Worm (Caenorhabditis elegans) whole organism, young adult: ENCODE data around the gene F47B8.10.
A peak's percentile ranks its signal among the peaks of the same experiment; 100 is the strongest.

Source experiments
- B0019.2 ChIP-seq: fragments of 200-800 bp; sonication (Bioruptor generic); conservative IDR thresholded peaks from 2 replicates; pipeline ENCODE4 v1.3.6; 2022; ENCODE audit warnings: missing genetic modification reagents, missing genetic modification characterization, missing compliant biosample characterization
- C06A6.2 ChIP-seq: fragments of 200-800 bp; sonication (Bioruptor generic); conservative IDR thresholded peaks from 2 replicates; pipeline ENCODE4 v1.3.6; 2022; ENCODE audit warnings: missing genetic modification characterization, missing compliant biosample characterization
- F33H1.4 ChIP-seq: fragments of 200-800 bp; sonication (Bioruptor generic); IDR thresholded peaks from 2 replicates; pipeline ENCODE4 v1.3.6; 2022; ENCODE audit warnings: missing genetic modification reagents, missing genetic modification characterization, missing compliant biosample characterization
- Y53G8AR.9 ChIP-seq: fragments of 200-800 bp; sonication (Bioruptor generic); conservative IDR thresholded peaks from 2 replicates; pipeline ENCODE4 v1.3.6; 2022; ENCODE audit warnings: missing genetic modification reagents, missing genetic modification characterization, missing compliant biosample characterization
- akir-1 ChIP-seq: fragments of 200-800 bp; sonication (Bioruptor generic); optimal IDR thresholded peaks from 2 replicates; lab custom pipeline; 2018; ENCODE audit warnings: mild to moderate bottlenecking, missing genetic modification characterization, moderate library complexity, missing compliant biosample characterization
- aptf-2 ChIP-seq: fragments of 200-800 bp; sonication (Bioruptor generic); conservative IDR thresholded peaks from 2 replicates; pipeline ENCODE4 v1.3.6; 2022; ENCODE audit warnings: missing genetic modification reagents, missing genetic modification characterization, missing compliant biosample characterization
- aptf-3 ChIP-seq: fragments of 200-800 bp; sonication (Bioruptor generic); IDR thresholded peaks from 2 replicates; pipeline ENCODE4 v1.3.6; 2022; ENCODE audit warnings: missing genetic modification characterization, missing compliant biosample characterization
- atf-7 ChIP-seq: sonication (generic microtip); optimal IDR thresholded peaks from 2 replicates; lab custom pipeline; 2017; ENCODE audit warnings: mild to moderate bottlenecking, missing genetic modification characterization, missing compliant biosample characterization
- bed-1 ChIP-seq: fragments of 200-800 bp; sonication (Bioruptor generic); IDR thresholded peaks from 2 replicates; pipeline ENCODE4 v1.3.6; 2022; ENCODE audit warnings: missing genetic modification reagents, missing genetic modification characterization, missing compliant biosample characterization
- ceh-100 ChIP-seq: fragments of 200-800 bp; sonication (Bioruptor generic); IDR thresholded peaks from 2 replicates; pipeline ENCODE4 v1.3.6; 2022; ENCODE audit warnings: missing genetic modification reagents, missing genetic modification characterization, missing compliant biosample characterization
- ceh-40 ChIP-seq: fragments of 200-800 bp; sonication (Bioruptor generic); IDR thresholded peaks from 2 replicates; pipeline ENCODE4 v1.3.6; 2022; ENCODE audit warnings: missing genetic modification characterization, missing compliant biosample characterization
- dpff-1 ChIP-seq: sonication (generic microtip); optimal IDR thresholded peaks from 2 replicates; lab custom pipeline; 2017; ENCODE audit warnings: mild to moderate bottlenecking, missing genetic modification characterization, missing compliant biosample characterization
- dpl-1 ChIP-seq: fragments of 150-350 bp; optimal IDR thresholded peaks from 2 replicates; lab custom pipeline; 2014; ENCODE audit warnings: missing biosample characterization, missing genetic modification reagents, missing genetic modification characterization
- efl-1 ChIP-seq: fragments of 150-350 bp; optimal IDR thresholded peaks from 2 replicates; lab custom pipeline; 2014; ENCODE audit warnings: missing biosample characterization, missing genetic modification reagents, missing genetic modification characterization
- egl-44 ChIP-seq: fragments of 200-800 bp; sonication (Bioruptor generic); IDR thresholded peaks from 2 replicates; pipeline ENCODE4 v1.3.6; 2022; ENCODE audit warnings: missing genetic modification reagents, missing genetic modification characterization, missing compliant biosample characterization
- egrh-3 ChIP-seq: fragments of 200-800 bp; sonication (Bioruptor generic); IDR thresholded peaks from 2 replicates; pipeline ENCODE4 v1.3.6; 2022; ENCODE audit warnings: missing genetic modification reagents, missing genetic modification characterization, missing compliant biosample characterization
- ekl-4 ChIP-seq: fragments of 200-800 bp; sonication (Bioruptor generic); IDR thresholded peaks from 2 replicates; pipeline ENCODE4 v1.3.6; 2022; ENCODE audit warnings: missing genetic modification reagents, missing genetic modification characterization, missing compliant biosample characterization
- gei-17 ChIP-seq: fragments of 200-800 bp; sonication (Bioruptor generic); optimal IDR thresholded peaks from 2 replicates; lab custom pipeline; 2018; ENCODE audit warnings: mild to moderate bottlenecking, missing genetic modification characterization, missing compliant biosample characterization
- hmg-1.2 ChIP-seq: fragments of 200-800 bp; sonication (Bioruptor generic); IDR thresholded peaks from 2 replicates; pipeline ENCODE4 v1.3.6; 2022; ENCODE audit warnings: missing genetic modification reagents, missing genetic modification characterization, missing compliant biosample characterization
- hsf-1 ChIP-seq: fragments of 200-800 bp; sonication (Bioruptor generic); IDR thresholded peaks from 2 replicates; pipeline ENCODE4 v1.3.6; 2022; ENCODE audit warnings: missing genetic modification reagents, missing genetic modification characterization, missing compliant biosample characterization
- let-526 ChIP-seq: fragments of 200-800 bp; sonication (Bioruptor generic); IDR thresholded peaks from 2 replicates; pipeline ENCODE4 v1.3.6; 2022; ENCODE audit warnings: missing genetic modification reagents, missing genetic modification characterization, missing compliant biosample characterization
- lin-35 ChIP-seq, 3 experiments: fragments of 150-350 bp in 2 of 3; sonication (generic microtip) in 1 of 3; optimal IDR thresholded peaks; 2 replicates each; lab custom pipeline; 2014 to 2018; ENCODE audit warnings: missing biosample characterization in 3 of 3, missing genetic modification characterization in 3 of 3, missing genetic modification reagents in 3 of 3
- lir-1 ChIP-seq: fragments of 200-800 bp; sonication (Bioruptor generic); conservative IDR thresholded peaks from 2 replicates; pipeline ENCODE4 v1.3.6; 2022; ENCODE audit warnings: missing genetic modification reagents, missing genetic modification characterization, missing compliant biosample characterization
- lsy-27 ChIP-seq: sonication (generic microtip); optimal IDR thresholded peaks from 2 replicates; lab custom pipeline; 2017; ENCODE audit warnings: missing genetic modification characterization, mild to moderate bottlenecking, missing compliant biosample characterization, antibody characterized with exemption, missing genotype, borderline replicate concordance; ENCODE audit not compliant: insufficient read depth
- madf-3 ChIP-seq: fragments of 200-800 bp; sonication (Bioruptor generic); IDR thresholded peaks from 2 replicates; pipeline ENCODE4 v1.3.6; 2022; ENCODE audit warnings: missing genetic modification reagents, missing genetic modification characterization, missing compliant biosample characterization
- madf-6 ChIP-seq: fragments of 200-800 bp; sonication (Bioruptor generic); IDR thresholded peaks from 2 replicates; pipeline ENCODE4 v1.3.6; 2022; ENCODE audit warnings: missing genetic modification reagents, missing genetic modification characterization, missing compliant biosample characterization
- madf-8 ChIP-seq: fragments of 200-800 bp; sonication (Bioruptor generic); conservative IDR thresholded peaks from 2 replicates; pipeline ENCODE4 v1.3.6; 2022; ENCODE audit warnings: missing genetic modification reagents, missing genetic modification characterization, missing compliant biosample characterization
- nhr-90 ChIP-seq: sonication (generic microtip); optimal IDR thresholded peaks from 2 replicates; lab custom pipeline; 2016; ENCODE audit warnings: missing genotype, mild to moderate bottlenecking, missing genetic modification characterization, missing compliant biosample characterization
- pbrm-1 ChIP-seq: fragments of 200-800 bp; sonication (Bioruptor generic); IDR thresholded peaks from 2 replicates; pipeline ENCODE4 v1.3.6; 2022; ENCODE audit warnings: missing genetic modification reagents, missing genetic modification characterization, missing compliant biosample characterization
- snpc-1.3 ChIP-seq: sonication (generic microtip); optimal IDR thresholded peaks from 2 replicates; lab custom pipeline; 2017; ENCODE audit warnings: missing genetic modification characterization, mild to moderate bottlenecking, missing compliant biosample characterization, antibody characterized with exemption, moderate library complexity, missing genotype, missing genetic modification reagents; ENCODE audit not compliant: insufficient read depth
- snpc-3.4 ChIP-seq: sonication (generic microtip); optimal IDR thresholded peaks from 2 replicates; lab custom pipeline; 2017; ENCODE audit warnings: missing genetic modification characterization, mild to moderate bottlenecking, missing compliant biosample characterization, antibody characterized with exemption, moderate library complexity, missing genotype, missing genetic modification reagents
- sptf-2 ChIP-seq: fragments of 200-800 bp; sonication (Bioruptor generic); optimal IDR thresholded peaks from 2 replicates; lab custom pipeline; 2018; ENCODE audit warnings: mild to moderate bottlenecking, missing genetic modification characterization, missing compliant biosample characterization
- tbp1 ChIP-seq: fragments of 200-800 bp; sonication (Bioruptor generic); optimal IDR thresholded peaks from 2 replicates; lab custom pipeline; 2018; ENCODE audit warnings: mild to moderate bottlenecking, missing genetic modification characterization, missing compliant biosample characterization
- unc-130 ChIP-seq: sonication (generic microtip); optimal IDR thresholded peaks from 2 replicates; lab custom pipeline; 2016; ENCODE audit warnings: missing genetic modification reagents, missing genetic modification characterization, missing compliant biosample characterization
- xnd-1 ChIP-seq: sonication (generic microtip); optimal IDR thresholded peaks from 2 replicates; lab custom pipeline; 2016; ENCODE audit warnings: missing genotype, missing genetic modification reagents, missing genetic modification characterization, missing compliant biosample characterization
- zfh-2 ChIP-seq: fragments of 200-800 bp; sonication (Bioruptor generic); conservative IDR thresholded peaks from 2 replicates; pipeline ENCODE4 v1.3.6; 2022; ENCODE audit warnings: missing genetic modification reagents, missing genetic modification characterization, missing compliant biosample characterization

F47B8.10 gene

DNA sequence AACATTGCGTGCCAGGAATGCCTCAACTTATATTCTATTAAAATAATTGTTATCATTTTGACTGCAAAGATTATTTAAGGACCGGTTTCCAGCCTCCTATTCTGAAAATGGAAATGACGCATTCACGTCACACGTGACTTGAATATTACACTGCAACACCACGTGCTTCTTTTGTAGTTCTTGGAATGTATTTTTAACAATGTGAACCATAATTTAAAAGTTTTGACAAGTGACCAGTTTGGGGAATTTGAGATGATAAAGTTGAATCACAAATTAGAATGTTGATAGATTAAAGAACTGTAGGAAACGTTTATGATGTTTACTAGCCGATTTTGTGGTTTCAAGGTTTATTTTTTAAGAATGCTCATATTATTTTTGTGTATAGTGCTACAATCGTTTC lies at the start of gene F47B8.10:
Gene F47B8.10, plus strand, starts transcription at position 301 of the 400 bp plus-strand sequence.
- TF ChIP-seq pbrm-1 (GFP tag; lab: Robert Waterston, UW) (no peak), hsf-1 (GFP tag; lab: Robert Waterston, UW) (no peak), lsy-27 (tag; lab: Kevin White, UChicago) (no peak), tbp1 (GFP tag; lab: Kevin White, UChicago) (no peak)

DNA sequence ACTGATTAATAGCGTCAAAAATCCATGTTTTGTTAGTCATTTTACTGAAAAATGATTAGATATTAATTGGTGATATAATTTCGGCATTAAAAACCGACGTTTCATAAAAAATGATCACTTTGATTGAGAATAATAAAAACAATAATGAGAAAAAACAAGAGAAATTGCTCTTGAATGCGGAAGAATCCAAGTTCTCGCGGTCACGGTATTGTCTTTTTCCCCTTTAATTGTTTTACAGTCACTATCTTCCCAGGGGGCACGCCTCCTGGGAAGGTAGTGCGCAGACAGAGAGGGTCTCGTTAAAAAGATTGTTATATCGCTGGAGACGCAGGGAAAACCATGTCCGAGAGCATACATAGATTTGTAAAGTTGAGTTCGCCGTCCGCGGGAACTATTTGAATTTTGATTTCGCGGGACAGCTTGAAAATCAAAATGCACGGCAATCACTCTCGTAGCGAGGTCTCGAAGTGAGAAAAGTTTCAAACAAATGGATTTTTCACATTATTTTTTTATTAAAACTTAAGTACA lies 48.0 kb upstream of the F47B8.10 start, which contains the start of gene F14D7.2:
Gene F14D7.2, minus strand, starts transcription at position 51 of the 528 bp plus-strand sequence.
- TF ChIP-seq aptf-3 (GFP tag; lab: Robert Waterston, UW) (peak; percentile 98), madf-6 (GFP tag; lab: Robert Waterston, UW) (peak; percentile 80), lin-35 (GFP tag; optimal IDR thresholded peaks at IDR 0.05; lab: Kevin White, UChicago) (no peak), efl-1 (GFP tag; lab: Kevin White, UChicago) (peak; percentile 71), unc-130 (GFP tag; lab: Kevin White, UChicago) (no peak), madf-8 (GFP tag; lab: Robert Waterston, UW) (peak; percentile 62), ceh-100 (GFP tag; lab: Robert Waterston, UW) (no peak), xnd-1 (tag; lab: Kevin White, UChicago) (peak; percentile 50), hmg-1.2 (GFP tag; lab: Robert Waterston, UW) (peak; percentile 42; the same call in 1 of the 2 replicates), aptf-2 (GFP tag; lab: Robert Waterston, UW) (peak; percentile 99), dpl-1 (peak; percentile 1), F33H1.4 (0 out of 2 replicates have a peak, but pooled peaks have one; percentile 15)

DNA sequence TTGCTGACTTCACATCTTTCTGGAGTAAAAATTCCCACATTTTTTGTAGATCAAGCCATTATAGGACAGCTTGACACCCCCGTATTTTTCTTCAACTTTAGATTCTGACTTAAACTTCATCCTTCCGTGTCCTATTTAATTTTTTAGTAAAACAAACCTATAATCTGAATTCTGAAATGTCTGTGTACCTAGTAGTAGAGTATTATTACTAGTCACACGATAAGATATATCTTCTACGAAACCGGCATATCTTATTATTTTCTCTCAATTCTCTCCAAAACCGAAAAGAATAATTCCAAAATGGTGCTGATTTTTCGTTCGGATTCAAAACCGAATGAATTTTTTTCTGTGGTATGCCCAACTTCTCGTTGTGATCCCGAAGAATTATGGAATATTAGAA lies 47.4 kb upstream of the F47B8.10 start, which contains the start of gene F14D7.9:
Gene F14D7.9, plus strand, starts transcription at position 301 of the 400 bp plus-strand sequence.
- TF ChIP-seq bed-1 (GFP tag; lab: Robert Waterston, UW) (no peak), gei-17 (GFP tag; lab: Kevin White, UChicago) (no peak), zfh-2 (no peak), lir-1 (GFP tag; lab: Robert Waterston, UW) (no peak), ceh-40 (no peak), Y53G8AR.9 (no peak), B0019.2 (GFP tag; lab: Robert Waterston, UW) (no peak), egl-44 (GFP tag; lab: Robert Waterston, UW) (no peak), madf-3 (GFP tag; lab: Robert Waterston, UW) (no peak), C06A6.2 (no peak), egrh-3 (GFP tag; lab: Robert Waterston, UW) (no peak), snpc-3.4 (no peak), sptf-2 (GFP tag; lab: Kevin White, UChicago) (no peak), akir-1 (GFP tag; lab: Kevin White, UChicago) (no peak), dpff-1 (tag; lab: Kevin White, UChicago) (no peak), ekl-4 (no peak), atf-7 (tag; lab: Kevin White, UChicago) (no peak), nhr-90 (tag; lab: Kevin White, UChicago) (no peak), snpc-1.3 (no peak), let-526 (GFP tag; lab: Robert Waterston, UW) (no peak)
